Worm (Caenorhabditis elegans) whole organism, L2 larva: ENCODE measurements around the gene T05A10.6.

Experiments
- ceh-82 ChIP-seq: fragments of 150-350 bp; optimal IDR thresholded peaks from 2 replicates; lab custom pipeline; 2014; ENCODE audit warnings: missing biosample characterization, missing genetic modification characterization
- elt-1 ChIP-seq: fragments of 150-350 bp; optimal IDR thresholded peaks from 2 replicates; lab custom pipeline; 2014; ENCODE audit warnings: missing biosample characterization, missing genetic modification characterization
- lin-13 ChIP-seq: fragments of 150-350 bp; optimal IDR thresholded peaks from 2 replicates; lab custom pipeline; 2014; ENCODE audit warnings: missing biosample characterization, missing genetic modification reagents, missing genetic modification characterization
- lin-39 ChIP-seq: fragments of 150-350 bp; optimal IDR thresholded peaks from 2 replicates; lab custom pipeline; 2014; ENCODE audit warnings: missing biosample characterization, missing genetic modification reagents, missing genetic modification characterization
- sma-9 ChIP-seq, 2 experiments: fragments of 150-350 bp in 1 of 2; sonication (generic microtip) in 1 of 2; optimal IDR thresholded peaks; 2 replicates each; lab custom pipeline; 2014 to 2016; ENCODE audit warnings: missing genetic modification characterization in 2 of 2, mild to moderate bottlenecking in 1 of 2, missing biosample characterization in 1 of 2, missing compliant biosample characterization in 1 of 2, missing genetic modification reagents in 1 of 2, moderate library complexity in 1 of 2
- zag-1 ChIP-seq: fragments of 150-350 bp; optimal IDR thresholded peaks from 2 replicates; lab custom pipeline; 2014; ENCODE audit warnings: missing biosample characterization, missing genetic modification characterization

- TF ChIP-seq ceh-82 (tag; lab: Kevin White, UChicago) (no peak), sma-9 (GFP tag; optimal IDR thresholded peaks at IDR 0.05; lab: Kevin White, UChicago) (peak; percentile 59), sma-9 (tag; optimal IDR thresholded peaks at IDR 0.05; lab: Kevin White, UChicago) (no peak), zag-1 (tag; lab: Kevin White, UChicago) (no peak), lin-13 (GFP tag; lab: Kevin White, UChicago) (no peak), elt-1 (tag; lab: Kevin White, UChicago) (no peak), lin-39 (tag; lab: Kevin White, UChicago) (no peak)
These were observed 26.6 kb upstream of the T05A10.6 start for ce11 chrX:10821160-10821559.
